Worm (Caenorhabditis elegans): ENCODE measurements around the gene H39E23.2.

H39E23.2 gene

DNA sequence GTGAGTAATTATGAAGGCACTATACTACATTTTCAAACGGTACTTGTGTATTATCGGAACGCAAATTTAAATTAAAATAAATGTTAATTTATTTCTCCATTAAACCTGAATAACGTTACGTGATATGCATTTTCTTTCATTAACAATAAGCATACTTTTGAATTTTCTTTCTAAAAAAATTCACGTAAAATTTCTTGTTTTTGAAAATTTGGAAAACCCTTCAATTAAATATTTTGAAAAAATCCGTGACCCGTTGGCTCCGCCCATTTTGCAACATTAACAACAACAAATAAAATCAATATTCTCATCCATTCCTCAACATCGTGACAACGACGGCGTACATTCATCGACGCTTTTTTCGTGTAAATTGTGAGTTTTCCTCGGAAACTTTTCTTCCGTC, 36.1 kb downstream of the H39E23.2 start, which contains the start of gene acs-10:
Gene acs-10, plus strand, starts transcription at position 301 of the 400 bp plus-strand sequence.
- no peak for TF ChIP-seq unc-39 (tag; optimal IDR thresholded peaks at IDR 0.05)
- no peak for TF ChIP-seq nhr-11 (tag; optimal IDR thresholded peaks at IDR 0.05)
- TF ChIP-seq nhr-67 (tag; optimal IDR thresholded peaks at IDR 0.05), result no peak
- no peak for TF ChIP-seq sea-2 (GFP tag; optimal IDR thresholded peaks at IDR 0.05)
- no peak for TF ChIP-seq eor-1 (tag; optimal IDR thresholded peaks at IDR 0.05)
- no peak for TF ChIP-seq ama-1 (optimal IDR thresholded peaks at IDR 0.05)
- TF ChIP-seq jun-1 (tag; optimal IDR thresholded peaks at IDR 0.05), result no peak

DNA sequence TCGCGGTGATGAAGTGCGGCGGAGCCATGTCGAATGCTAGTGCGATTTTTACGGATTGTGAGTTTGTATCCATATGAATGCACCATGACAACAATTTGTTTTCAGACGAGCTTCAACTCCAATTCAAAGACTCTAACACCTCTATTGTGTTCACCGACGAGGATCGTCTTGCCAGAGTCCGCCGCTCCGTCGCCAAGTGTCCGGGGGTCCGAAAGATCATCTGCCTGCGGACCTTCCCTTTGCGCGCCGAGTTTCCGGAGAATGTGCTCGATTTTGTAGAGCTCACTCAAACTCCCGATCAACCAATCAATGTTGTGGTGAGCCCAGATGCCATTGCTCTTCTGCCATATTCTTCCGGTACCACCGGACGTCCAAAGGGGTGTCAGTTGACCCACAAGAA, 37.0 kb downstream of the H39E23.2 start:
- TF ChIP-seq jun-1 (tag; optimal IDR thresholded peaks at IDR 0.05) (no peak), R02D3.7 (tag; optimal IDR thresholded peaks at IDR 0.05) (no peak), sea-2 (GFP tag; optimal IDR thresholded peaks at IDR 0.05) (no peak), nhr-11 (tag; optimal IDR thresholded peaks at IDR 0.05) (no peak), elt-3 (tag; optimal IDR thresholded peaks at IDR 0.05) (no peak), elt-2 (tag; optimal IDR thresholded peaks at IDR 0.05) (no peak), fkh-10 (GFP tag; optimal IDR thresholded peaks at IDR 0.05) (no peak), egl-27 (tag; optimal IDR thresholded peaks at IDR 0.05) (no peak), fos-1 (tag; optimal IDR thresholded peaks at IDR 0.05) (no peak), nhr-43 (tag; optimal IDR thresholded peaks at IDR 0.05; ENCODE audit: poor library complexity, severe bottlenecking) (no peak), lin-39 (tag; optimal IDR thresholded peaks at IDR 0.05) (no peak), nhr-25 (tag; optimal IDR thresholded peaks at IDR 0.05) (no peak), pqm-1 (tag; optimal IDR thresholded peaks at IDR 0.05) (no peak), ceh-82 (tag; optimal IDR thresholded peaks at IDR 0.05) (no peak), aly-2 (tag; optimal IDR thresholded peaks at IDR 0.05) (no peak), ceh-16 (tag; optimal IDR thresholded peaks at IDR 0.05) (no peak), tbx-2 (tag; optimal IDR thresholded peaks at IDR 0.05) (no peak), lsy-12 (tag; optimal IDR thresholded peaks at IDR 0.05) (no peak), nhr-237 (tag; optimal IDR thresholded peaks at IDR 0.05) (no peak)

DNA sequence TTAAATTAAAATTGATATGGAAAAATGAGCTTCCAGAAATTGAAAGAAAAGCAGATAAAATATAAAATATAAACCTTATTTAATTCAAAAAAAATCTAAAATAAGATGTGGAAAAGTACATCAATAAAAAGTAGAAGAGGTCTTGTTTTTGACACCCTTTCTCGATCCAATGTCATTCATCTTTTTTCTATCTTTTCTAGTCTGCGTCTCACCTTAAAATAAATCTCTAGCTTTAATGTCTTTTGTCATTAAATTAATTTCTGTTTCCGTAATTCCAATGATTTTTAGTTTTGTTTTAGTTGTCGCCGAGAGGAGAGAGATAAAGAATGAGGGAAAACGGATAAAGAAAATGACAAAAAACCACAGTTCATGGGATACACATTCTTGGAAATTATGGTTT, 39.0 kb downstream of the H39E23.2 start:
- no peak for TF ChIP-seq hmg-11 (tag; optimal IDR thresholded peaks at IDR 0.05)
- no peak for TF ChIP-seq lin-15B (tag; optimal IDR thresholded peaks at IDR 0.05)
- TF ChIP-seq ceh-16 (tag; optimal IDR thresholded peaks at IDR 0.05), result no peak
- TF ChIP-seq ceh-82 (tag; optimal IDR thresholded peaks at IDR 0.05), result no peak
- TF ChIP-seq nhr-23 (tag; optimal IDR thresholded peaks at IDR 0.05), result no peak
- TF ChIP-seq fkh-2 (tag; optimal IDR thresholded peaks at IDR 0.05), result no peak
- no peak for TF ChIP-seq nhr-11 (tag; optimal IDR thresholded peaks at IDR 0.05)
- TF ChIP-seq nfya-1 (tag; optimal IDR thresholded peaks at IDR 0.05; ENCODE audit: insufficient read depth), result no peak
- TF ChIP-seq nhr-12 (tag; optimal IDR thresholded peaks at IDR 0.05), result no peak
- no peak for TF ChIP-seq pqm-1 (tag; optimal IDR thresholded peaks at IDR 0.05)
- TF ChIP-seq eor-1 (tag; optimal IDR thresholded peaks at IDR 0.05), result no peak
- TF ChIP-seq mml-1 (tag; optimal IDR thresholded peaks at IDR 0.05), result no peak
- no peak for TF ChIP-seq lin-39 (tag; optimal IDR thresholded peaks at IDR 0.05)
- TF ChIP-seq jun-1 (tag; optimal IDR thresholded peaks at IDR 0.05), result no peak

DNA sequence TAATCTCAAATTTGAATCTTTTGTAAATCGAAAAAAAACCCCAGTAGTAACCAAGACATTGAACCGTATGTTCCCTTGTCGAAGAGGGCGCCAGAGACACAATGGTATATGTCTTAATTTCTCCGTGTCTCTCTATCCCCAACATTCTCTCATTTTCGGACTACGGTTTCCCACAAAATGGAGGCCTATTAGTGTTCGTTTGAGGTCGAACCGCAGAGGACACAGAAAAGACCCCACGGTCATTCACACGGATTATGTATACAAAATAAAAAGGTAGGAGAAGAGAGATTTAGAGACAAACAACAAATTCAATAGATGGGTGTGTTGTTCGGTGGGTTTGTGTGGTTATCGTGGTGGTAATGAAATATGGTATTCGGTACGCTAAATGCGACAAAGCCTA, 40.8 kb downstream of the H39E23.2 start:
- TF ChIP-seq unc-39 (tag; optimal IDR thresholded peaks at IDR 0.05) (no peak), pha-4 (tag; optimal IDR thresholded peaks at IDR 0.05) (no peak), nhr-23 (tag; optimal IDR thresholded peaks at IDR 0.05) (no peak), ceh-16 (tag; optimal IDR thresholded peaks at IDR 0.05) (no peak), nhr-77 (tag; optimal IDR thresholded peaks at IDR 0.05) (no peak), nhr-25 (tag; optimal IDR thresholded peaks at IDR 0.05) (peak; percentile 69), nhr-12 (tag; optimal IDR thresholded peaks at IDR 0.05) (no peak), unc-62 (GFP tag; optimal IDR thresholded peaks at IDR 0.05) (no peak), ceh-28 (tag; optimal IDR thresholded peaks at IDR 0.05) (no peak)

DNA sequence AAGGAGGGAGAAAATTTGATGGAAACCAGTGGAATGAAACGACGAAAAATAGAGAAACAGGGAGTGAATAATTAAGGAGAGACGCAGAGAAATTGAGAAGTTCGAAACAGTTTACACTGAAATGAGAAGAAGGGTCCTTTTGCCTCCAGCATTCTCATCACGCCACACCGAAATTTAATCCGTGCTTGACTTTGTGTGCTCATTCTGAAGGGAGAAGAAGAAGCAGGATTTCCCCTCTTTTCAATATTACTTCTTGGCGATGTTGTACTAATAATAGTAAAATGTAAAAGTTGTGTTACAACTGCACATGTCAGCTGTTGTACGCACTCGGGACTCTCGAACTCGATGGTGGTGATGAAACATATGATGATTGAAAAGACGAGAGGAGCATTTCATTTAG, 43.5 kb downstream of the H39E23.2 start:
- TF ChIP-seq nfya-1 (tag; optimal IDR thresholded peaks at IDR 0.05; ENCODE audit: insufficient read depth) (no peak), snpc-4 (tag; optimal IDR thresholded peaks at IDR 0.05) (no peak), nhr-67 (tag; optimal IDR thresholded peaks at IDR 0.05) (no peak), fkh-10 (GFP tag; optimal IDR thresholded peaks at IDR 0.05) (no peak), skn-1 (tag; optimal IDR thresholded peaks at IDR 0.05) (no peak), eor-1 (tag; optimal IDR thresholded peaks at IDR 0.05) (no peak), nhr-77 (tag; optimal IDR thresholded peaks at IDR 0.05) (no peak)
